Fruit fly (Drosophila melanogaster) Kc167 (cell line): ENCODE measurements around the gene Ac76E.

ENCODE experiments used
- Myc ChIP-seq: fragments of >200 bp; optimal IDR thresholded peaks from 2 replicates; lab custom pipeline; 2017; ENCODE audit warnings: missing external identifiers
- Sin3A ChIP-seq: fragments of >200 bp; optimal IDR thresholded peaks from 2 replicates; lab custom pipeline; 2018; ENCODE audit warnings: missing external identifiers
- h ChIP-seq: fragments of >200 bp; optimal IDR thresholded peaks from 3 replicates; lab custom pipeline; 2018; ENCODE audit warnings: missing external identifiers
- insv ChIP-seq: fragments of >200 bp; optimal IDR thresholded peaks from 3 replicates; lab custom pipeline; 2018; ENCODE audit warnings: missing external identifiers
- psq ChIP-seq: fragments of >200 bp; optimal IDR thresholded peaks from 2 replicates; lab custom pipeline; 2017; ENCODE audit warnings: missing external identifiers
- ttk ChIP-seq: sonication (Bioruptor generic); optimal IDR thresholded peaks from 2 replicates; lab custom pipeline; 2017; ENCODE audit warnings: missing external identifiers

dm6 chr3L:19909234-19910053 lies 29.6 kb upstream of the Ac76E start:
- TF ChIP-seq Myc (lab: Kevin White, UChicago) (no peak), h (lab: Kevin White, UChicago) (no peak), ttk (lab: Kevin White, UChicago) (no peak), Sin3A (no peak), psq (lab: Kevin White, UChicago) (peak; percentile 10), insv (lab: Kevin White, UChicago) (no peak)
